Worm (Caenorhabditis elegans): Measurements from ENCODE around the gene Y48E1B.17.

The Y48E1B.17 gene

ce11 chrII:13531118-13531517 lies 9.8 kb downstream of the Y48E1B.17 start, which contains the start of gene snx-14:
Gene snx-14 (minus strand): TSS chrII:13531218.
- TF ChIP-seq ceh-28 (tag; optimal IDR thresholded peaks at IDR 0.05): no peak
- no peak for TF ChIP-seq eor-1 (tag; optimal IDR thresholded peaks at IDR 0.05)
- no peak for TF ChIP-seq sea-2 (GFP tag; optimal IDR thresholded peaks at IDR 0.05)
- no peak for TF ChIP-seq ama-1 (optimal IDR thresholded peaks at IDR 0.05)
- no peak for TF ChIP-seq unc-62 (GFP tag; optimal IDR thresholded peaks at IDR 0.05)
- TF ChIP-seq jun-1 (tag; optimal IDR thresholded peaks at IDR 0.05): no peak
- no peak for TF ChIP-seq zag-1 (tag; optimal IDR thresholded peaks at IDR 0.05)
- no peak for TF ChIP-seq unc-39 (tag; optimal IDR thresholded peaks at IDR 0.05)
- no peak for TF ChIP-seq nhr-12 (tag; optimal IDR thresholded peaks at IDR 0.05)
- no peak for TF ChIP-seq nhr-28 (tag; optimal IDR thresholded peaks at IDR 0.05)
- TF ChIP-seq aly-2 (tag; optimal IDR thresholded peaks at IDR 0.05): no peak
- no peak for TF ChIP-seq elt-1 (tag; optimal IDR thresholded peaks at IDR 0.05)
- no peak for TF ChIP-seq elt-2 (tag; optimal IDR thresholded peaks at IDR 0.05)
- TF ChIP-seq elt-3 (tag; optimal IDR thresholded peaks at IDR 0.05): no peak
- TF ChIP-seq nfya-1 (tag; optimal IDR thresholded peaks at IDR 0.05; ENCODE audit: insufficient read depth): no peak
- TF ChIP-seq nhr-43 (tag; optimal IDR thresholded peaks at IDR 0.05; ENCODE audit: poor library complexity, severe bottlenecking): no peak
- TF ChIP-seq lsy-12 (tag; optimal IDR thresholded peaks at IDR 0.05): no peak
- TF ChIP-seq R02D3.7 (tag; optimal IDR thresholded peaks at IDR 0.05): no peak
- TF ChIP-seq mdl-1 (tag; optimal IDR thresholded peaks at IDR 0.05): no peak

ce11 chrII:13530657-13531056 lies 10.2 kb downstream of the Y48E1B.17 start:
- TF ChIP-seq lin-39 (tag; optimal IDR thresholded peaks at IDR 0.05) (no peak), skn-1 (tag; optimal IDR thresholded peaks at IDR 0.05) (no peak), mml-1 (tag; optimal IDR thresholded peaks at IDR 0.05) (no peak), ztf-4 (tag; optimal IDR thresholded peaks at IDR 0.05) (no peak), ceh-82 (tag; optimal IDR thresholded peaks at IDR 0.05) (no peak), ZK546.5 (tag; optimal IDR thresholded peaks at IDR 0.05) (no peak), nfya-1 (tag; optimal IDR thresholded peaks at IDR 0.05; ENCODE audit: insufficient read depth) (no peak), fkh-10 (GFP tag; optimal IDR thresholded peaks at IDR 0.05) (no peak), unc-39 (tag; optimal IDR thresholded peaks at IDR 0.05) (no peak), elt-2 (tag; optimal IDR thresholded peaks at IDR 0.05) (no peak), eor-1 (tag; optimal IDR thresholded peaks at IDR 0.05) (no peak), egl-5 (tag; optimal IDR thresholded peaks at IDR 0.05) (no peak), R02D3.7 (tag; optimal IDR thresholded peaks at IDR 0.05) (no peak), pha-4 (tag; optimal IDR thresholded peaks at IDR 0.05) (no peak), nhr-28 (tag; optimal IDR thresholded peaks at IDR 0.05) (no peak), pqm-1 (tag; optimal IDR thresholded peaks at IDR 0.05) (no peak), sea-2 (GFP tag; optimal IDR thresholded peaks at IDR 0.05) (no peak), nhr-67 (tag; optimal IDR thresholded peaks at IDR 0.05) (no peak), lsy-12 (tag; optimal IDR thresholded peaks at IDR 0.05) (no peak)

ce11 chrII:13529131-13529530 lies 11.8 kb downstream of the Y48E1B.17 start:
- TF ChIP-seq ceh-16 (tag; optimal IDR thresholded peaks at IDR 0.05) (no peak), tbx-2 (tag; optimal IDR thresholded peaks at IDR 0.05) (no peak), fkh-2 (tag; optimal IDR thresholded peaks at IDR 0.05) (no peak), lin-39 (tag; optimal IDR thresholded peaks at IDR 0.05) (no peak), unc-39 (tag; optimal IDR thresholded peaks at IDR 0.05) (no peak), egl-5 (tag; optimal IDR thresholded peaks at IDR 0.05) (no peak), ZK546.5 (tag; optimal IDR thresholded peaks at IDR 0.05) (no peak), daf-12 (tag; optimal IDR thresholded peaks at IDR 0.05) (no peak), ceh-9 (tag; optimal IDR thresholded peaks at IDR 0.05) (no peak), zag-1 (tag; optimal IDR thresholded peaks at IDR 0.05) (no peak), fkh-10 (GFP tag; optimal IDR thresholded peaks at IDR 0.05) (no peak), lsy-12 (tag; optimal IDR thresholded peaks at IDR 0.05) (no peak), elt-1 (tag; optimal IDR thresholded peaks at IDR 0.05) (no peak), aly-2 (tag; optimal IDR thresholded peaks at IDR 0.05) (no peak), ama-1 (optimal IDR thresholded peaks at IDR 0.05) (no peak), R02D3.7 (tag; optimal IDR thresholded peaks at IDR 0.05) (no peak), ztf-4 (tag; optimal IDR thresholded peaks at IDR 0.05) (no peak)

ce11 chrII:13521977-13522404 lies 18.9 kb downstream of the Y48E1B.17 start:
- TF ChIP-seq ama-1 (optimal IDR thresholded peaks at IDR 0.05) (peak; percentile 77), ceh-28 (tag; optimal IDR thresholded peaks at IDR 0.05) (no peak), snpc-4 (tag; optimal IDR thresholded peaks at IDR 0.05) (peak; percentile 89), lin-39 (tag; optimal IDR thresholded peaks at IDR 0.05) (no peak), egl-27 (tag; optimal IDR thresholded peaks at IDR 0.05) (no peak), ztf-4 (tag; optimal IDR thresholded peaks at IDR 0.05) (no peak)

Data from whole organism, L3 larva.